Worm (Caenorhabditis elegans) whole organism, late embryonic: ENCODE measurements around the gene pqn-13.

Experiments
- T23F11.4 ChIP-seq: fragments of 200-800 bp; sonication (Bioruptor generic); optimal IDR thresholded peaks from 2 replicates; lab custom pipeline; 2018; ENCODE audit warnings: mild to moderate bottlenecking, missing genetic modification characterization, missing compliant biosample characterization
- ceh-2 ChIP-seq: sonication (generic microtip); optimal IDR thresholded peaks from 2 replicates; lab custom pipeline; 2016; ENCODE audit warnings: missing genotype, missing genetic modification characterization, missing compliant biosample characterization
- elt-2 ChIP-seq: sonication (generic microtip); optimal IDR thresholded peaks from 2 replicates; lab custom pipeline; 2016; ENCODE audit warnings: missing genetic modification reagents, missing genetic modification characterization, missing compliant biosample characterization
- elt-4 ChIP-seq: sonication (generic microtip); optimal IDR thresholded peaks from 2 replicates; lab custom pipeline; 2016; ENCODE audit warnings: missing genetic modification characterization, missing compliant biosample characterization
- fkh-10 ChIP-seq: fragments of 150-350 bp; optimal IDR thresholded peaks from 2 replicates; lab custom pipeline; 2014; ENCODE audit warnings: missing biosample characterization, missing genetic modification reagents, missing genetic modification characterization
- hlh-13 ChIP-seq: fragments of 200-800 bp; sonication (Bioruptor generic); optimal IDR thresholded peaks from 2 replicates; lab custom pipeline; 2018; ENCODE audit warnings: mild to moderate bottlenecking, missing genetic modification characterization, missing compliant biosample characterization
- hlh-15 ChIP-seq: sonication (generic microtip); optimal IDR thresholded peaks from 2 replicates; lab custom pipeline; 2016; ENCODE audit warnings: missing genetic modification characterization, missing compliant biosample characterization
- hlh-30 ChIP-seq: sonication (generic microtip); optimal IDR thresholded peaks from 2 replicates; lab custom pipeline; 2017; ENCODE audit warnings: antibody characterized with exemption, missing genetic modification characterization, missing compliant biosample characterization; ENCODE audit not compliant: insufficient read depth
- nfya-1 ChIP-seq: sonication (generic microtip); optimal IDR thresholded peaks from 2 replicates; lab custom pipeline; 2017; ENCODE audit warnings: missing genetic modification characterization, mild to moderate bottlenecking, missing compliant biosample characterization, antibody characterized with exemption, moderate library complexity
- nhr-11 ChIP-seq: fragments of 150-350 bp; optimal IDR thresholded peaks from 2 replicates; lab custom pipeline; 2014; ENCODE audit warnings: missing biosample characterization, missing genetic modification characterization
- pag-3 ChIP-seq: sonication (generic microtip); optimal IDR thresholded peaks from 2 replicates; lab custom pipeline; 2016; ENCODE audit warnings: missing compliant biosample characterization, missing genetic modification characterization, borderline replicate concordance

ce11 chrV:5704467-5704866 is 28.6 kb upstream of the pqn-13 start:
- TF ChIP-seq T23F11.4 (GFP tag; lab: Kevin White, UChicago) (no peak), pag-3 (tag; lab: Kevin White, UChicago) (no peak), hlh-13 (GFP tag; lab: Kevin White, UChicago) (no peak), fkh-10 (GFP tag; lab: Kevin White, UChicago) (no peak), nfya-1 (tag; lab: Kevin White, UChicago) (no peak), elt-2 (tag; lab: Kevin White, UChicago) (no peak), hlh-30 (tag; lab: Kevin White, UChicago) (no peak), elt-4 (no peak), nhr-11 (tag; lab: Kevin White, UChicago) (no peak), ceh-2 (tag; lab: Kevin White, UChicago) (no peak), hlh-15 (tag; lab: Kevin White, UChicago) (no peak)
